Worm (Caenorhabditis elegans) whole organism, L4 larva: ENCODE results near the gene C18H9.6.

Source experiments
- D1046.2 ChIP-seq: fragments of 200-800 bp; sonication (Bioruptor generic); IDR thresholded peaks from 2 replicates; pipeline ENCODE4 v1.3.6; 2022; ENCODE audit warnings: missing genetic modification characterization, missing compliant biosample characterization
- F10B5.3 ChIP-seq: sonication (generic microtip); optimal IDR thresholded peaks from 2 replicates; lab custom pipeline; 2016; ENCODE audit warnings: mild to moderate bottlenecking, missing genetic modification characterization, missing compliant biosample characterization
- F26F4.8 ChIP-seq: fragments of 200-800 bp; sonication (Bioruptor generic); conservative IDR thresholded peaks from 2 replicates; pipeline ENCODE4 v1.3.6; 2022; ENCODE audit warnings: missing genetic modification characterization, missing compliant biosample characterization
- Y105C5A.15 ChIP-seq: fragments of 200-800 bp; sonication (Bioruptor generic); IDR thresholded peaks from 2 replicates; pipeline ENCODE4 v1.3.6; 2022; ENCODE audit warnings: missing genetic modification characterization, missing compliant biosample characterization
- Y48G9A.11 ChIP-seq: fragments of 200-800 bp; sonication (Bioruptor generic); IDR thresholded peaks from 2 replicates; pipeline ENCODE4 v1.3.6; 2022; ENCODE audit warnings: missing genetic modification reagents, missing genetic modification characterization, missing compliant biosample characterization
- ZK337.2 ChIP-seq: fragments of 200-800 bp; sonication (Bioruptor generic); IDR thresholded peaks from 2 replicates; pipeline ENCODE4 v1.3.6; 2022; ENCODE audit warnings: missing genetic modification reagents, missing genetic modification characterization, missing compliant biosample characterization
- ZK546.5 ChIP-seq, 2 experiments: sonication (generic microtip); optimal IDR thresholded peaks; 2 replicates each; lab custom pipeline; 2017; ENCODE audit warnings: missing biosample characterization in 2 of 2, missing genetic modification characterization in 2 of 2
- aly-2 ChIP-seq: sonication (generic microtip); optimal IDR thresholded peaks from 2 replicates; lab custom pipeline; 2018; ENCODE audit warnings: missing biosample characterization, missing genetic modification characterization
- ceh-20 ChIP-seq: fragments of 200-800 bp; sonication (Bioruptor generic); IDR thresholded peaks from 2 replicates; pipeline ENCODE4 v1.3.6; 2022; ENCODE audit warnings: missing genetic modification reagents, missing genetic modification characterization, missing compliant biosample characterization
- ceh-82 ChIP-seq: sonication (generic microtip); optimal IDR thresholded peaks from 2 replicates; lab custom pipeline; 2017; ENCODE audit warnings: missing biosample characterization, missing genetic modification characterization
- cey-2 ChIP-seq: sonication (generic microtip); optimal IDR thresholded peaks from 3 replicates; lab custom pipeline; 2017; ENCODE audit warnings: missing genetic modification characterization, mild to moderate bottlenecking, missing compliant biosample characterization, antibody characterized with exemption, borderline replicate concordance; ENCODE audit not compliant: insufficient read depth
- ctbp-1 ChIP-seq: fragments of 200-800 bp; sonication (Bioruptor generic); IDR thresholded peaks from 2 replicates; pipeline ENCODE4 v1.3.6; 2022; ENCODE audit warnings: missing genetic modification reagents, missing genetic modification characterization, missing compliant biosample characterization
- daf-12 ChIP-seq: fragments of 150-350 bp; optimal IDR thresholded peaks from 2 replicates; lab custom pipeline; 2014; ENCODE audit warnings: missing biosample characterization, missing genetic modification reagents, missing genetic modification characterization
- daf-16 ChIP-seq, 3 experiments: sonication (generic microtip); optimal IDR thresholded peaks; 2 replicates each; lab custom pipeline; 2016 to 2017; ENCODE audit warnings: missing genetic modification characterization in 3 of 3, missing genetic modification reagents in 3 of 3, mild to moderate bottlenecking in 2 of 3, missing compliant biosample characterization in 2 of 3, missing biosample characterization in 1 of 3, moderate library complexity in 1 of 3
- daf-19 ChIP-seq: fragments of 200-800 bp; sonication (Bioruptor generic); conservative IDR thresholded peaks from 2 replicates; pipeline ENCODE4 v1.3.6; 2022; ENCODE audit warnings: missing genetic modification characterization, missing compliant biosample characterization
- dmd-9 ChIP-seq: fragments of 200-800 bp; sonication (Bioruptor generic); IDR thresholded peaks from 2 replicates; pipeline ENCODE4 v1.3.6; 2022; ENCODE audit warnings: missing genetic modification reagents, missing genetic modification characterization, missing compliant biosample characterization
- dpl-1 ChIP-seq: fragments of 150-350 bp; optimal IDR thresholded peaks from 2 replicates; lab custom pipeline; 2014; ENCODE audit warnings: missing biosample characterization, missing genetic modification reagents, missing genetic modification characterization
- egl-27 ChIP-seq: sonication (generic microtip); optimal IDR thresholded peaks from 3 replicates; lab custom pipeline; 2017; ENCODE audit warnings: missing biosample characterization, missing genetic modification reagents, missing genetic modification characterization
- fkh-10 ChIP-seq: fragments of 150-350 bp; optimal IDR thresholded peaks from 2 replicates; lab custom pipeline; 2014; ENCODE audit warnings: missing biosample characterization, missing genetic modification reagents, missing genetic modification characterization
- fos-1 ChIP-seq: fragments of 150-350 bp; optimal IDR thresholded peaks from 2 replicates; lab custom pipeline; 2014; ENCODE audit warnings: missing biosample characterization, missing genetic modification characterization
- hlh-11 ChIP-seq: fragments of 200-800 bp; sonication (Bioruptor generic); optimal IDR thresholded peaks from 2 replicates; lab custom pipeline; 2018; ENCODE audit warnings: mild to moderate bottlenecking, missing genetic modification characterization, missing compliant biosample characterization
- hlh-30 ChIP-seq: sonication (generic microtip); optimal IDR thresholded peaks from 2 replicates; lab custom pipeline; 2017; ENCODE audit warnings: antibody characterized with exemption, mild to moderate bottlenecking, missing genetic modification characterization, missing compliant biosample characterization; ENCODE audit not compliant: insufficient read depth
- lin-1 ChIP-seq: fragments of 200-800 bp; sonication (Bioruptor generic); IDR thresholded peaks from 2 replicates; pipeline ENCODE4 v1.3.6; 2022; ENCODE audit warnings: missing genetic modification reagents, missing genetic modification characterization, missing compliant biosample characterization
- lin-13 ChIP-seq: fragments of 150-350 bp; optimal IDR thresholded peaks from 2 replicates; lab custom pipeline; 2014; ENCODE audit warnings: missing biosample characterization, missing genetic modification reagents, missing genetic modification characterization
- lin-15B ChIP-seq: fragments of 150-350 bp; sonication (generic microtip); optimal IDR thresholded peaks from 3 replicates; lab custom pipeline; 2014; ENCODE audit warnings: missing biosample characterization, missing genetic modification characterization
- lin-38 ChIP-seq: fragments of 200-800 bp; sonication (Bioruptor generic); IDR thresholded peaks from 2 replicates; pipeline ENCODE4 v1.3.6; 2022; ENCODE audit warnings: missing genetic modification reagents, missing genetic modification characterization, missing compliant biosample characterization
- lsy-2 ChIP-seq, 2 experiments: fragments of 150-350 bp in 1 of 2; sonication (generic microtip) in 1 of 2; optimal IDR thresholded peaks; 2 replicates each; lab custom pipeline; 2014 to 2017; ENCODE audit warnings: missing biosample characterization in 2 of 2, missing genetic modification characterization in 2 of 2
- madf-5 ChIP-seq, 2 experiments: fragments of 200-800 bp; sonication (Bioruptor generic); IDR thresholded peaks; 2 replicates each; pipeline ENCODE4 v1.3.6; 2022; ENCODE audit warnings: missing compliant biosample characterization in 2 of 2, missing genetic modification characterization in 2 of 2
- mdl-1 ChIP-seq, 2 experiments: fragments of 150-350 bp in 1 of 2; sonication (generic microtip) in 1 of 2; optimal IDR thresholded peaks; 2 replicates each; lab custom pipeline; 2014 to 2017; ENCODE audit warnings: missing biosample characterization in 2 of 2, missing genetic modification characterization in 2 of 2
- mdt-29 ChIP-seq: fragments of 200-800 bp; sonication (Bioruptor generic); IDR thresholded peaks from 2 replicates; pipeline ENCODE4 v1.3.6; 2022; ENCODE audit warnings: missing genetic modification reagents, missing genetic modification characterization, missing compliant biosample characterization
- mxl-3 ChIP-seq: fragments of 200-800 bp; sonication (Bioruptor generic); optimal IDR thresholded peaks from 2 replicates; lab custom pipeline; 2018; ENCODE audit warnings: mild to moderate bottlenecking, missing genetic modification characterization, missing compliant biosample characterization
- nhr-11 ChIP-seq: fragments of 150-350 bp; optimal IDR thresholded peaks from 2 replicates; lab custom pipeline; 2014; ENCODE audit warnings: missing biosample characterization, missing genetic modification characterization
- nhr-41 ChIP-seq: fragments of 200-800 bp; sonication (Bioruptor generic); IDR thresholded peaks from 2 replicates; pipeline ENCODE4 v1.3.6; 2022; ENCODE audit warnings: missing genetic modification reagents, missing genetic modification characterization, missing compliant biosample characterization
- nhr-42 ChIP-seq: fragments of 200-800 bp; sonication (Bioruptor generic); IDR thresholded peaks from 2 replicates; pipeline ENCODE4 v1.3.6; 2022; ENCODE audit warnings: missing genetic modification characterization, missing compliant biosample characterization
- nhr-76 ChIP-seq: fragments of 150-350 bp; optimal IDR thresholded peaks from 2 replicates; lab custom pipeline; 2014; ENCODE audit warnings: missing biosample characterization, missing genetic modification characterization
- php-3 ChIP-seq: fragments of 200-800 bp; sonication (Bioruptor generic); IDR thresholded peaks from 2 replicates; pipeline ENCODE4 v1.3.6; 2022; ENCODE audit warnings: missing genetic modification reagents, missing genetic modification characterization, missing compliant biosample characterization
- rbr-2 ChIP-seq: sonication (generic microtip); optimal IDR thresholded peaks from 2 replicates; lab custom pipeline; 2016; ENCODE audit warnings: missing genotype, missing genetic modification characterization, missing compliant biosample characterization
- skn-1 ChIP-seq: fragments of 150-350 bp; optimal IDR thresholded peaks from 2 replicates; lab custom pipeline; 2014; ENCODE audit warnings: missing biosample characterization, missing genetic modification characterization
- snpc-4 ChIP-seq: fragments of 150-350 bp; optimal IDR thresholded peaks from 2 replicates; lab custom pipeline; 2014; ENCODE audit warnings: missing biosample characterization, missing genetic modification characterization
- tag-97 ChIP-seq: fragments of 200-800 bp; sonication (Bioruptor generic); IDR thresholded peaks from 2 replicates; pipeline ENCODE4 v1.3.6; 2022; ENCODE audit warnings: missing genetic modification characterization, missing compliant biosample characterization
- unc-130 ChIP-seq: sonication (generic microtip); optimal IDR thresholded peaks from 2 replicates; lab custom pipeline; 2016; ENCODE audit warnings: missing genetic modification reagents, missing genetic modification characterization, missing compliant biosample characterization
- unc-62 ChIP-seq, 3 experiments: fragments of 150-350 bp in 1 of 3; sonication (generic microtip); optimal IDR thresholded peaks in 2 of 3; peaks in 1 of 3; 1 replicate in 1 of 3; 2 replicates in 2 of 3; lab custom pipeline; 2014 to 2017; ENCODE audit warnings: missing biosample characterization in 3 of 3, missing genetic modification characterization in 3 of 3, missing genetic modification reagents in 3 of 3, missing genotype in 1 of 3
- vab-7 ChIP-seq: fragments of 200-800 bp; sonication (Bioruptor generic); IDR thresholded peaks from 2 replicates; pipeline ENCODE4 v1.3.6; 2022; ENCODE audit warnings: missing genetic modification reagents, missing genetic modification characterization, missing compliant biosample characterization
- zfp-3 ChIP-seq: fragments of 200-800 bp; sonication (Bioruptor generic); conservative IDR thresholded peaks from 2 replicates; pipeline ENCODE4 v1.3.6; 2022; ENCODE audit warnings: missing genetic modification reagents, missing genetic modification characterization, missing compliant biosample characterization
- zip-2 ChIP-seq: fragments of 150-350 bp; optimal IDR thresholded peaks from 2 replicates; lab custom pipeline; 2014; ENCODE audit warnings: missing biosample characterization, missing genetic modification characterization
- ztf-7 ChIP-seq: fragments of 150-350 bp; optimal IDR thresholded peaks from 2 replicates; lab custom pipeline; 2014; ENCODE audit warnings: missing biosample characterization, missing genetic modification characterization

The C18H9.6 gene

ce11 chrII:6706552-6707091 is 5.2 kb upstream of the C18H9.6 start:
- TF ChIP-seq madf-5 (GFP tag; IDR thresholded peaks at IDR 0.05; lab: Robert Waterston, UW) (no peak), fkh-10 (GFP tag; lab: Kevin White, UChicago) (peak; percentile 39), vab-7 (no peak), ctbp-1 (GFP tag; lab: Robert Waterston, UW) (0 out of 2 replicates have a peak, but pooled peaks have one; percentile 16), lin-1 (no peak), unc-62 (GFP tag; optimal IDR thresholded peaks at IDR 0.05 in 1 of 2; lab: Kevin White, UChicago) (peak in 1 of 2 experiments; percentile 67), unc-62 (tag; optimal IDR thresholded peaks at IDR 0.05; lab: Kevin White, UChicago) (no peak), zfp-3 (GFP tag; lab: Robert Waterston, UW) (no peak), fos-1 (tag; lab: Kevin White, UChicago) (no peak)

- TF ChIP-seq nhr-41 (GFP tag; lab: Robert Waterston, UW) (no peak), ztf-7 (tag; lab: Kevin White, UChicago) (no peak), daf-16 (GFP tag; optimal IDR thresholded peaks at IDR 0.05; lab: Kevin White, UChicago) (peak in 1 of 2 experiments; percentile 87), daf-16 (tag; optimal IDR thresholded peaks at IDR 0.05; lab: Kevin White, UChicago) (no peak), lin-13 (GFP tag; lab: Kevin White, UChicago) (no peak), ceh-82 (no peak), madf-5 (GFP tag; IDR thresholded peaks at IDR 0.05; lab: Robert Waterston, UW) (no peak), nhr-42 (GFP tag; lab: Robert Waterston, UW) (no peak), hlh-30 (tag; lab: Kevin White, UChicago) (peak; percentile 20), lsy-2 (tag; optimal IDR thresholded peaks at IDR 0.05; lab: Kevin White, UChicago) (peak in 1 of 2 experiments; percentile 29), php-3 (GFP tag; lab: Robert Waterston, UW) (no peak), F26F4.8 (GFP tag; lab: Robert Waterston, UW) (no peak), rbr-2 (tag; lab: Kevin White, UChicago) (no peak), mxl-3 (GFP tag; lab: Kevin White, UChicago) (no peak), Y105C5A.15 (GFP tag; lab: Robert Waterston, UW) (no peak), Y48G9A.11 (GFP tag; lab: Robert Waterston, UW) (no peak), nhr-11 (peak; percentile 43), ZK546.5 (tag; optimal IDR thresholded peaks at IDR 0.05; lab: Kevin White, UChicago) (no peak), lin-38 (no peak), daf-12 (tag; lab: Kevin White, UChicago) (no peak), cey-2 (tag; lab: Kevin White, UChicago) (no peak), aly-2 (no peak), skn-1 (tag; lab: Kevin White, UChicago) (no peak), hlh-11 (peak; percentile 9), mdl-1 (tag; optimal IDR thresholded peaks at IDR 0.05; lab: Kevin White, UChicago) (no peak), snpc-4 (tag; lab: Kevin White, UChicago) (no peak), ctbp-1 (GFP tag; lab: Robert Waterston, UW) (no peak), F10B5.3 (tag; lab: Kevin White, UChicago) (no peak), lin-15B (no peak), unc-62 (GFP tag; optimal IDR thresholded peaks at IDR 0.05 in 1 of 2; lab: Kevin White, UChicago) (peak in 1 of 2 experiments; percentile 97), unc-62 (tag; optimal IDR thresholded peaks at IDR 0.05; lab: Kevin White, UChicago) (no peak), zip-2 (tag; lab: Kevin White, UChicago) (no peak), daf-19 (no peak), mdt-29 (GFP tag; lab: Robert Waterston, UW) (no peak), egl-27 (tag; lab: Kevin White, UChicago) (no peak), dmd-9 (GFP tag; lab: Robert Waterston, UW) (no peak), ceh-20 (GFP tag; lab: Robert Waterston, UW) (0 out of 2 replicates have a peak, but pooled peaks have one; percentile 28), tag-97 (GFP tag; lab: Robert Waterston, UW) (no peak), unc-130 (no peak), D1046.2 (GFP tag; lab: Robert Waterston, UW) (no peak), dpl-1 (GFP tag; lab: Kevin White, UChicago) (no peak), ZK337.2 (no peak), nhr-76 (tag; lab: Kevin White, UChicago) (no peak)
Observed at ce11 chrII:6705593-6706228, 4.3 kb upstream of the C18H9.6 start, which contains the start of gene rpy-1. Gene rpy-1 (minus strand): TSS chrII:6705643.
